Fruit fly (Drosophila melanogaster) whole organism, embryonic: ENCODE data around the gene CG14252.
A peak's percentile ranks its signal among the peaks of the same experiment; 100 is the strongest.

Experiments used
- CG10366 ChIP-seq: fragments of 200-800 bp; sonication (Bioruptor generic); IDR thresholded peaks from 2 replicates; pipeline ENCODE4 v1.3.6; 2022; ENCODE audit warnings: missing biosample characterization, missing genetic modification characterization
- CG10565 ChIP-seq: fragments of 200-800 bp; sonication (Bioruptor generic); optimal IDR thresholded peaks from 3 replicates; lab custom pipeline; 2016; ENCODE audit warnings: missing biosample characterization, mild to moderate bottlenecking, missing genetic modification characterization
- CG10979 ChIP-seq: fragments of 200-800 bp; sonication (Bioruptor generic); optimal IDR thresholded peaks from 2 replicates; lab custom pipeline; 2018; ENCODE audit warnings: missing biosample characterization, mild to moderate bottlenecking, missing genetic modification characterization, moderate library complexity
- CG11085 ChIP-seq: fragments of 200-800 bp; sonication (Bioruptor generic); IDR thresholded peaks from 2 replicates; pipeline ENCODE4 v1.3.6; 2022; ENCODE audit warnings: missing biosample characterization, missing genetic modification characterization
- CG11093 ChIP-seq: fragments of 200-800 bp; sonication (Bioruptor generic); IDR thresholded peaks from 3 replicates; pipeline ENCODE4 v1.3.6; 2022; ENCODE audit warnings: missing biosample characterization, missing genetic modification characterization
- CG12155 ChIP-seq: fragments of 200-800 bp; sonication (Bioruptor generic); optimal IDR thresholded peaks from 3 replicates; lab custom pipeline; 2016; ENCODE audit warnings: missing biosample characterization, missing genetic modification characterization
- CG13296 ChIP-seq: fragments of 200-800 bp; sonication (Bioruptor generic); optimal IDR thresholded peaks from 3 replicates; lab custom pipeline; 2018; ENCODE audit warnings: missing biosample characterization, mild to moderate bottlenecking, missing genetic modification characterization
- CG13424 ChIP-seq: fragments of 200-800 bp; sonication (Bioruptor generic); optimal IDR thresholded peaks from 2 replicates; lab custom pipeline; 2019; ENCODE audit warnings: missing biosample characterization, mild to moderate bottlenecking, missing genetic modification characterization, moderate library complexity
- CG15269 ChIP-seq: fragments of 200-800 bp; sonication (Bioruptor generic); optimal IDR thresholded peaks from 2 replicates; lab custom pipeline; 2018; ENCODE audit warnings: missing biosample characterization, mild to moderate bottlenecking, missing genetic modification characterization, moderate library complexity
- CG15479 ChIP-seq: fragments of 200-800 bp; sonication (Bioruptor generic); optimal IDR thresholded peaks from 3 replicates; lab custom pipeline; 2019; ENCODE audit warnings: missing biosample characterization, mild to moderate bottlenecking, missing genetic modification characterization, moderate library complexity
- CG15696 ChIP-seq: fragments of 200-800 bp; sonication (Bioruptor generic); optimal IDR thresholded peaks from 2 replicates; lab custom pipeline; 2019; ENCODE audit warnings: missing biosample characterization, mild to moderate bottlenecking, missing genetic modification characterization, moderate library complexity
- CG18599 ChIP-seq: fragments of 200-800 bp; sonication (Bioruptor generic); optimal IDR thresholded peaks from 3 replicates; lab custom pipeline; 2017; ENCODE audit warnings: missing biosample characterization, missing genetic modification characterization, mild to moderate bottlenecking, moderate library complexity, missing genetic modification reagents
- CG2202 ChIP-seq: fragments of 200-800 bp; sonication (Bioruptor generic); optimal IDR thresholded peaks from 2 replicates; lab custom pipeline; 2018; ENCODE audit warnings: missing biosample characterization, mild to moderate bottlenecking, missing genetic modification characterization
- CG30403 ChIP-seq: fragments of 200-800 bp; sonication (Bioruptor generic); optimal IDR thresholded peaks from 3 replicates; lab custom pipeline; 2016; ENCODE audit warnings: missing biosample characterization, missing genetic modification characterization
- CG32767 ChIP-seq: fragments of 200-800 bp; sonication (Bioruptor generic); IDR thresholded peaks from 2 replicates; pipeline ENCODE4 v1.3.6; 2022; ENCODE audit warnings: missing biosample characterization, missing genetic modification characterization
- CG4424 ChIP-seq: fragments of 200-800 bp; sonication (Bioruptor generic); optimal IDR thresholded peaks from 3 replicates; lab custom pipeline; 2016; ENCODE audit warnings: missing biosample characterization, missing genetic modification characterization
- CG4707 ChIP-seq: fragments of 200-800 bp; sonication (Bioruptor generic); optimal IDR thresholded peaks from 2 replicates; lab custom pipeline; 2018; ENCODE audit warnings: missing biosample characterization, mild to moderate bottlenecking, missing genetic modification characterization, moderate library complexity
- CG4854 ChIP-seq: fragments of 200-800 bp; sonication (Bioruptor generic); optimal IDR thresholded peaks from 2 replicates; lab custom pipeline; 2016; ENCODE audit warnings: missing biosample characterization, missing genetic modification characterization, inconsistent platforms
- CG5953 ChIP-seq: fragments of 200-800 bp; sonication (Bioruptor generic); IDR thresholded peaks from 2 replicates; pipeline ENCODE4 v1.3.6; 2022; ENCODE audit warnings: missing biosample characterization, missing genetic modification characterization
- CG6175 ChIP-seq: fragments of 200-800 bp; sonication (Bioruptor generic); IDR thresholded peaks from 3 replicates; pipeline ENCODE4 v1.3.6; 2022; ENCODE audit warnings: missing biosample characterization, missing genetic modification characterization
- CG9876 ChIP-seq: fragments of 200-800 bp; sonication (Bioruptor generic); optimal IDR thresholded peaks from 2 replicates; lab custom pipeline; 2016; ENCODE audit warnings: missing biosample characterization, missing genetic modification characterization
- CkIIα-i1 ChIP-seq: fragments of 200-800 bp; sonication (Bioruptor generic); IDR thresholded peaks from 2 replicates; pipeline ENCODE4 v1.3.6; 2022; ENCODE audit warnings: missing biosample characterization, missing genetic modification characterization
- CoRest ChIP-seq: fragments of 200-800 bp; sonication (Bioruptor generic); optimal IDR thresholded peaks from 3 replicates; lab custom pipeline; 2018; ENCODE audit warnings: missing biosample characterization, mild to moderate bottlenecking, missing genetic modification characterization, moderate library complexity
- E2f2 ChIP-seq: fragments of 200-800 bp; sonication (Bioruptor generic); IDR thresholded peaks from 2 replicates; pipeline ENCODE4 v1.3.6; 2022; ENCODE audit warnings: missing biosample characterization, missing genetic modification characterization
- Eip74EF ChIP-seq, 2 experiments: fragments of 200-800 bp in 1 of 2; fragments of >200 bp in 1 of 2; sonication (Bioruptor generic) in 1 of 2; optimal IDR thresholded peaks; 2 replicates each; lab custom pipeline; 2017 to 2019; ENCODE audit warnings: missing biosample characterization in 2 of 2, missing genetic modification characterization in 2 of 2, mild to moderate bottlenecking in 1 of 2, moderate library complexity in 1 of 2
- HLH3B ChIP-seq: fragments of 200-800 bp; sonication (Bioruptor generic); IDR thresholded peaks from 2 replicates; pipeline ENCODE4 v1.3.6; 2022; ENCODE audit warnings: missing biosample characterization, missing genetic modification characterization
- Hand ChIP-seq: fragments of 200-800 bp; sonication (Bioruptor generic); optimal IDR thresholded peaks from 2 replicates; lab custom pipeline; 2017; ENCODE audit warnings: mild to moderate bottlenecking, missing biosample characterization, missing genetic modification reagents, missing genetic modification characterization
- Lhr ChIP-seq: fragments of 200-800 bp; sonication (Bioruptor generic); optimal IDR thresholded peaks from 3 replicates; lab custom pipeline; 2017; ENCODE audit warnings: mild to moderate bottlenecking, missing biosample characterization, missing genetic modification reagents, missing genetic modification characterization
- Med ChIP-seq: fragments of 200-800 bp; sonication (Bioruptor generic); peaks from one replicate; lab custom pipeline; 2016; ENCODE audit warnings: missing biosample characterization, missing genetic modification characterization, mild to moderate bottlenecking, inconsistent platforms, moderate library complexity
- PHDP ChIP-seq: fragments of 200-800 bp; sonication (Bioruptor generic); optimal IDR thresholded peaks from 3 replicates; lab custom pipeline; 2018; ENCODE audit warnings: missing biosample characterization, mild to moderate bottlenecking, missing genetic modification characterization, moderate library complexity
- Ravus ChIP-seq: fragments of 200-800 bp; sonication (Bioruptor generic); IDR thresholded peaks from 2 replicates; pipeline ENCODE4 v1.3.6; 2022; ENCODE audit warnings: missing biosample characterization, missing genetic modification characterization
- Tbp ChIP-seq: fragments of >200 bp; optimal IDR thresholded peaks from 2 replicates; lab custom pipeline; 2018; ENCODE audit warnings: missing biosample characterization, missing genetic modification characterization
- Trl ChIP-seq, 3 experiments: fragments of >200 bp in 2 of 3; fragments of 200-800 bp in 1 of 3; sonication (Bioruptor generic) in 1 of 3; optimal IDR thresholded peaks; 2 replicates in 1 of 3; 3 replicates in 2 of 3; lab custom pipeline; 2016 to 2017; ENCODE audit warnings: missing biosample characterization in 1 of 3, missing genetic modification characterization in 1 of 3
- YL-1 ChIP-seq: fragments of 200-800 bp; sonication (Bioruptor generic); optimal IDR thresholded peaks from 3 replicates; lab custom pipeline; 2017; ENCODE audit warnings: missing biosample characterization, mild to moderate bottlenecking, missing genetic modification characterization
- bab2 ChIP-seq: fragments of 200-800 bp; sonication (Bioruptor generic); optimal IDR thresholded peaks from 2 replicates; lab custom pipeline; 2016; ENCODE audit warnings: missing biosample characterization, missing genetic modification characterization
- bigmax ChIP-seq: fragments of 200-800 bp; sonication (Bioruptor generic); optimal IDR thresholded peaks from 2 replicates; lab custom pipeline; 2018; ENCODE audit warnings: missing biosample characterization, mild to moderate bottlenecking, missing genetic modification characterization
- br ChIP-seq: fragments of >200 bp; optimal IDR thresholded peaks from 2 replicates; lab custom pipeline; 2017
- chinmo ChIP-seq: fragments of 200-800 bp; sonication (Bioruptor generic); IDR thresholded peaks from 4 replicates; pipeline ENCODE4 v1.3.6; 2022; ENCODE audit warnings: missing biosample characterization, missing genetic modification characterization; ENCODE audit not compliant: partially characterized antibody
- dpn ChIP-seq, 2 experiments: fragments of 200-800 bp; sonication (Bioruptor generic); optimal IDR thresholded peaks; 3 replicates each; lab custom pipeline; 2016; ENCODE audit warnings: missing biosample characterization in 2 of 2, missing genetic modification characterization in 2 of 2
- ewg ChIP-seq: fragments of 200-800 bp; sonication (Bioruptor generic); optimal IDR thresholded peaks from 3 replicates; lab custom pipeline; 2017; ENCODE audit warnings: mild to moderate bottlenecking, missing biosample characterization, missing genetic modification reagents, missing genetic modification characterization
- gcm2 ChIP-seq: fragments of 200-800 bp; sonication (Bioruptor generic); optimal IDR thresholded peaks from 2 replicates; lab custom pipeline; 2016; ENCODE audit warnings: missing biosample characterization, missing genetic modification characterization
- ham ChIP-seq: fragments of 200-800 bp; sonication (Bioruptor generic); IDR thresholded peaks from 2 replicates; pipeline ENCODE4 v1.3.6; 2022; ENCODE audit warnings: missing biosample characterization, missing genetic modification characterization
- hkb ChIP-seq, 2 experiments: fragments of 200-800 bp in 1 of 2; fragments of >200 bp in 1 of 2; sonication (Bioruptor generic) in 1 of 2; IDR thresholded peaks in 1 of 2; optimal IDR thresholded peaks in 1 of 2; 2 replicates each; pipeline versions ENCODE4 v1.3.6 to Lab custom; 2017 to 2022; ENCODE audit warnings: missing biosample characterization in 1 of 2, missing genetic modification characterization in 1 of 2
- ken ChIP-seq: fragments of 200-800 bp; sonication (Bioruptor generic); IDR thresholded peaks from 3 replicates; pipeline ENCODE4 v1.3.6; 2022; ENCODE audit warnings: missing biosample characterization, missing genetic modification characterization
- pho ChIP-seq: fragments of 200-800 bp; sonication (Bioruptor generic); optimal IDR thresholded peaks from 2 replicates; lab custom pipeline; 2016; ENCODE audit warnings: missing biosample characterization, missing genetic modification characterization
- pros ChIP-seq: fragments of 200-800 bp; sonication (Bioruptor generic); optimal IDR thresholded peaks from 3 replicates; lab custom pipeline; 2019; ENCODE audit warnings: missing biosample characterization, mild to moderate bottlenecking, missing genetic modification characterization, moderate library complexity
- pzg ChIP-seq: fragments of 200-800 bp; sonication (Bioruptor generic); optimal IDR thresholded peaks from 3 replicates; lab custom pipeline; 2018; ENCODE audit warnings: missing biosample characterization, mild to moderate bottlenecking, missing genetic modification characterization, moderate library complexity
- salm ChIP-seq: fragments of 200-800 bp; sonication (Bioruptor generic); optimal IDR thresholded peaks from 2 replicates; lab custom pipeline; 2018; ENCODE audit warnings: missing biosample characterization, mild to moderate bottlenecking, missing genetic modification characterization
- slbo ChIP-seq: fragments of 200-800 bp; sonication (Bioruptor generic); IDR thresholded peaks from 2 replicates; pipeline ENCODE4 v1.3.6; 2022; ENCODE audit warnings: missing biosample characterization, missing genetic modification characterization

CG14252 gene

DNA sequence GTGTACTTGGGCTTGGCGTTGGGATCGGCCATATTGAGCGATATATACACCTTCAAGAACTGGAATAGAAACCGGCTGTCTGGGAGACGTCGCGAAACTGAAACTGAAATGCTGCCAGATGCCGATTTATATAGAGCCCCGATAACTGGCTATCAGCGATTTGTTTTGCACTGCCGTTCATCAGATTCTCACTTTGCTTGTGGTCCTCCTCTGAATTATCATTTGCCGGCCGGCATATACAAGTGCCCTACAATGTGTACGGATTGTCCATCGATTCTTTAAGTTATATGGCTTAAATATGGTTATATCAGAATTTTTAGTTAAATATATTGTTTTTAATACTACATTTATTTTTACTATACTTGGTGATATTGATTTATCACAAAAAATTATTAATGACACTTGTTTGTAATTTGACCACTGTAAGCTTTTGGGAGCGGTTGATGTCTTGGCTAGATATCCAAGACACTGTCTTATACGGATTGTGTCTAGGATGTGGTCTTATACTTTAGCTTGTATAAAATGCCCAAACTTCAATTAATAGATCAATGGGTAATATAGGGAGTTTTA is 43.2 kb downstream of the CG14252 start, which contains the start of gene CG31075 (continued):
- TF ChIP-seq CoRest (tag; lab: Kevin White, UChicago), result peak; percentile 49
- TF ChIP-seq Tbp (GFP tag; lab: Kevin White, UChicago), result no peak
- no peak for TF ChIP-seq YL-1
- TF ChIP-seq bab2 (GFP tag; lab: Kevin White, UChicago), result no peak
- TF ChIP-seq ewg (GFP tag; lab: Kevin White, UChicago), result no peak
- peak; percentile 37 for TF ChIP-seq CG12155 (GFP tag; lab: Kevin White, UChicago)
- peak; percentile 15 for TF ChIP-seq CG13424 (tag; lab: Kevin White, UChicago)
- TF ChIP-seq hkb (optimal IDR thresholded peaks at IDR 0.05; lab: Kevin White, UChicago), result no peak
- peak; percentile 70 for TF ChIP-seq hkb (GFP tag; IDR thresholded peaks at IDR 0.05; lab: Robert Waterston, UW)
- TF ChIP-seq Eip74EF (GFP tag; optimal IDR thresholded peaks at IDR 0.05; lab: Kevin White, UChicago), result no peak
- no peak for TF ChIP-seq salm (tag; lab: Kevin White, UChicago)
- no peak for TF ChIP-seq CG15696 (tag; lab: Kevin White, UChicago)
- peak; percentile 63 for TF ChIP-seq CG30403
- TF ChIP-seq br (lab: Kevin White, UChicago), result no peak
- TF ChIP-seq CG10979, result peak; percentile 15
- TF ChIP-seq pho (GFP tag; lab: Kevin White, UChicago), result no peak
- TF ChIP-seq bigmax (GFP tag; lab: Kevin White, UChicago), result no peak
- TF ChIP-seq E2f2, result peak; percentile 43; the same call in 1 of the 2 replicates
- TF ChIP-seq CkIIα-i1, result 0 out of 2 replicates have a peak, but pooled peaks have one; percentile 4
- 0 out of 2 replicates have a peak, but pooled peaks have one; percentile 16 for TF ChIP-seq CG11085 (GFP tag; lab: Robert Waterston, UW)
- TF ChIP-seq CG10565 (GFP tag; lab: Kevin White, UChicago), result no peak
- peak; percentile 42 for TF ChIP-seq CG15269 (tag; lab: Kevin White, UChicago)
- 0 out of 4 replicates have a peak, but pooled peaks have one; percentile 35 for TF ChIP-seq chinmo
- no peak for TF ChIP-seq pros (GFP tag; lab: Kevin White, UChicago)
- TF ChIP-seq ham (GFP tag; lab: Robert Waterston, UW), result no peak
- TF ChIP-seq CG6175, result no peak
- peak; percentile 44 for TF ChIP-seq CG10366 (GFP tag; lab: Robert Waterston, UW)
- peak; percentile 83 for TF ChIP-seq slbo (GFP tag; lab: Robert Waterston, UW)
- TF ChIP-seq CG9876, result no peak
- peak in 1 of 2 experiments; percentile 30 for TF ChIP-seq dpn (GFP tag; optimal IDR thresholded peaks at IDR 0.05; lab: Kevin White, UChicago)
- 0 out of 3 replicates have a peak, but pooled peaks have one; percentile 41 for TF ChIP-seq ken (GFP tag; lab: Robert Waterston, UW)
- no peak for TF ChIP-seq CG2202 (tag; lab: Kevin White, UChicago)
- peak; percentile 67 for TF ChIP-seq HLH3B
- TF ChIP-seq CG13296 (GFP tag; lab: Kevin White, UChicago), result peak; percentile 15
- TF ChIP-seq CG4854 (GFP tag; lab: Kevin White, UChicago), result peak; percentile 10
- TF ChIP-seq PHDP, result peak; percentile 40
- peak; percentile 93 for TF ChIP-seq CG4707 (GFP tag; lab: Kevin White, UChicago)
- no peak for TF ChIP-seq Trl (optimal IDR thresholded peaks at IDR 0.05; lab: Kevin White, UChicago)
- no peak for TF ChIP-seq Trl (GFP tag; optimal IDR thresholded peaks at IDR 0.05; lab: Kevin White, UChicago)
- TF ChIP-seq CG11093 (GFP tag; lab: Robert Waterston, UW), result 0 out of 3 replicates have a peak, but pooled peaks have one; percentile 7
- peak; percentile 87 for TF ChIP-seq CG18599
- TF ChIP-seq Ravus (GFP tag; lab: Robert Waterston, UW), result peak; percentile 20
- TF ChIP-seq Lhr (GFP tag; lab: Kevin White, UChicago), result no peak
- TF ChIP-seq pzg, result peak; percentile 5
- TF ChIP-seq gcm2 (GFP tag; lab: Kevin White, UChicago), result no peak
- no peak for TF ChIP-seq CG15479 (GFP tag; lab: Kevin White, UChicago)
- peak; percentile 65; the same call in 1 of the 2 replicates for TF ChIP-seq CG5953 (GFP tag; lab: Robert Waterston, UW)
- TF ChIP-seq Med (GFP tag; lab: Kevin White, UChicago), result peak; percentile 84
- peak; percentile 49; the same call in 1 of the 2 replicates for TF ChIP-seq CG32767 (GFP tag; lab: Robert Waterston, UW)
- TF ChIP-seq CG4424, result peak; percentile 28
- TF ChIP-seq Hand (GFP tag; lab: Kevin White, UChicago), result no peak
